Fruit fly (Drosophila melanogaster) whole organism, embryonic: ENCODE measurements around the gene CG5157.

Experiments used
- ATbp ChIP-seq: fragments of 200-800 bp; sonication (Bioruptor generic); optimal IDR thresholded peaks from 2 replicates; lab custom pipeline; 2017; ENCODE audit warnings: missing biosample characterization, mild to moderate bottlenecking, missing genetic modification characterization, missing genetic modification reagents
- Abd-B ChIP-seq: fragments of 200-800 bp; sonication (Bioruptor generic); optimal IDR thresholded peaks from 2 replicates; lab custom pipeline; 2018; ENCODE audit warnings: missing biosample characterization, mild to moderate bottlenecking, missing genetic modification characterization, moderate library complexity
- Bteb2 ChIP-seq: fragments of 200-800 bp; sonication (Bioruptor generic); optimal IDR thresholded peaks from 2 replicates; lab custom pipeline; 2016; ENCODE audit warnings: missing biosample characterization, missing genetic modification characterization
- CG10267 ChIP-seq: fragments of 200-800 bp; sonication (Bioruptor generic); optimal IDR thresholded peaks from 2 replicates; lab custom pipeline; 2018; ENCODE audit warnings: missing biosample characterization, mild to moderate bottlenecking, missing genetic modification characterization, moderate library complexity
- CG10959 ChIP-seq: fragments of 200-800 bp; sonication (Bioruptor generic); IDR thresholded peaks from 2 replicates; pipeline ENCODE4 v1.3.6; 2022; ENCODE audit warnings: missing biosample characterization, missing genetic modification characterization
- CG11085 ChIP-seq: fragments of 200-800 bp; sonication (Bioruptor generic); IDR thresholded peaks from 2 replicates; pipeline ENCODE4 v1.3.6; 2022; ENCODE audit warnings: missing biosample characterization, missing genetic modification characterization
- CG11093 ChIP-seq: fragments of 200-800 bp; sonication (Bioruptor generic); IDR thresholded peaks from 3 replicates; pipeline ENCODE4 v1.3.6; 2022; ENCODE audit warnings: missing biosample characterization, missing genetic modification characterization
- CG11247 ChIP-seq: fragments of 200-800 bp; sonication (Bioruptor generic); IDR thresholded peaks from 2 replicates; pipeline ENCODE4 v1.3.6; 2022; ENCODE audit warnings: missing biosample characterization, missing genetic modification characterization
- CG11695 ChIP-seq: fragments of 200-800 bp; sonication (Bioruptor generic); IDR thresholded peaks from 3 replicates; pipeline ENCODE4 v1.3.6; 2022; ENCODE audit warnings: missing biosample characterization, missing genetic modification characterization
- CG11696 ChIP-seq: fragments of 200-800 bp; sonication (Bioruptor generic); IDR thresholded peaks from 2 replicates; pipeline ENCODE4 v1.3.6; 2022; ENCODE audit warnings: missing biosample characterization, missing genetic modification characterization
- CG12659 ChIP-seq: fragments of 200-800 bp; sonication (Bioruptor generic); optimal IDR thresholded peaks from 3 replicates; lab custom pipeline; 2017; ENCODE audit warnings: mild to moderate bottlenecking, missing biosample characterization, missing genetic modification reagents, missing genetic modification characterization
- CG13775 ChIP-seq: fragments of 200-800 bp; sonication (Bioruptor generic); optimal IDR thresholded peaks from 3 replicates; lab custom pipeline; 2017; ENCODE audit warnings: missing biosample characterization, mild to moderate bottlenecking, missing genetic modification characterization
- CG14965 ChIP-seq: fragments of 200-800 bp; sonication (Bioruptor generic); optimal IDR thresholded peaks from 2 replicates; lab custom pipeline; 2016; ENCODE audit warnings: missing biosample characterization, missing genetic modification characterization, borderline replicate concordance
- CG15479 ChIP-seq: fragments of 200-800 bp; sonication (Bioruptor generic); optimal IDR thresholded peaks from 3 replicates; lab custom pipeline; 2019; ENCODE audit warnings: missing biosample characterization, mild to moderate bottlenecking, missing genetic modification characterization, moderate library complexity
- CG1647 ChIP-seq: fragments of 200-800 bp; sonication (Bioruptor generic); optimal IDR thresholded peaks from 3 replicates; lab custom pipeline; 2016; ENCODE audit warnings: missing biosample characterization, missing genetic modification characterization
- CG17359 ChIP-seq: fragments of 200-800 bp; sonication (Bioruptor generic); optimal IDR thresholded peaks from 3 replicates; lab custom pipeline; 2018; ENCODE audit warnings: missing biosample characterization, mild to moderate bottlenecking, missing genetic modification characterization, moderate library complexity
- CG17385 ChIP-seq: fragments of 200-800 bp; sonication (Bioruptor generic); optimal IDR thresholded peaks from 3 replicates; lab custom pipeline; 2018; ENCODE audit warnings: missing biosample characterization, mild to moderate bottlenecking, missing genetic modification characterization
- CG2116 ChIP-seq: fragments of 200-800 bp; sonication (Bioruptor generic); optimal IDR thresholded peaks from 3 replicates; lab custom pipeline; 2018; ENCODE audit warnings: missing biosample characterization, mild to moderate bottlenecking, missing genetic modification characterization
- CG3281 ChIP-seq: fragments of 200-800 bp; sonication (Bioruptor generic); optimal IDR thresholded peaks from 3 replicates; lab custom pipeline; 2017; ENCODE audit warnings: missing biosample characterization, mild to moderate bottlenecking, missing genetic modification characterization
- CG34224 ChIP-seq: fragments of 200-800 bp; sonication (Bioruptor generic); IDR thresholded peaks from 3 replicates; pipeline ENCODE4 v1.3.6; 2022; ENCODE audit warnings: missing biosample characterization, missing genetic modification characterization; ENCODE audit not compliant: partially characterized antibody
- CG3726 ChIP-seq: fragments of 200-800 bp; sonication (Bioruptor generic); IDR thresholded peaks from 3 replicates; pipeline ENCODE4, ENCODE4 v1.3.6; 2022; ENCODE audit warnings: missing biosample characterization, missing genetic modification characterization
- CG4328 ChIP-seq: fragments of 200-800 bp; sonication (Bioruptor generic); optimal IDR thresholded peaks from 3 replicates; lab custom pipeline; 2017; ENCODE audit warnings: missing biosample characterization, missing genetic modification reagents, missing genetic modification characterization
- CG7786 ChIP-seq: fragments of 200-800 bp; sonication (Bioruptor generic); optimal IDR thresholded peaks from 2 replicates; lab custom pipeline; 2016; ENCODE audit warnings: missing biosample characterization, missing genetic modification characterization
- CG8924 ChIP-seq: fragments of 200-800 bp; optimal IDR thresholded peaks from 3 replicates; lab custom pipeline; 2019; ENCODE audit warnings: missing biosample characterization, mild to moderate bottlenecking, missing genetic modification characterization, moderate library complexity
- HLH3B ChIP-seq: fragments of 200-800 bp; sonication (Bioruptor generic); IDR thresholded peaks from 2 replicates; pipeline ENCODE4 v1.3.6; 2022; ENCODE audit warnings: missing biosample characterization, missing genetic modification characterization
- Hsf ChIP-seq: fragments of 200-800 bp; sonication (Bioruptor generic); optimal IDR thresholded peaks from 3 replicates; lab custom pipeline; 2016; ENCODE audit warnings: missing biosample characterization, missing genetic modification characterization
- Jarid2 ChIP-seq: fragments of 200-800 bp; sonication (Bioruptor generic); optimal IDR thresholded peaks from 3 replicates; lab custom pipeline; 2017; ENCODE audit warnings: mild to moderate bottlenecking, missing biosample characterization, missing genetic modification reagents, missing genetic modification characterization
- Myb ChIP-seq: fragments of 200-800 bp; sonication (Bioruptor generic); optimal IDR thresholded peaks from 2 replicates; lab custom pipeline; 2016; ENCODE audit warnings: missing biosample characterization, missing genetic modification characterization
- Neu2 ChIP-seq: fragments of 200-800 bp; sonication (Bioruptor generic); optimal IDR thresholded peaks from 3 replicates; lab custom pipeline; 2016; ENCODE audit warnings: missing biosample characterization, missing genetic modification characterization, borderline replicate concordance
- Nf-YB ChIP-seq: fragments of 200-800 bp; sonication (Bioruptor generic); optimal IDR thresholded peaks from 3 replicates; lab custom pipeline; 2019; ENCODE audit warnings: missing biosample characterization, mild to moderate bottlenecking, missing genetic modification characterization, moderate library complexity
- Optix ChIP-seq: fragments of 200-800 bp; sonication (Bioruptor generic); IDR thresholded peaks from 3 replicates; pipeline ENCODE4 v1.3.6; 2022; ENCODE audit warnings: missing biosample characterization, missing genetic modification characterization
- Poxn ChIP-seq: fragments of 200-800 bp; sonication (Bioruptor generic); IDR thresholded peaks from 2 replicates; pipeline ENCODE4 v1.3.6; 2022; ENCODE audit warnings: missing biosample characterization, missing genetic modification characterization
- Ravus ChIP-seq: fragments of 200-800 bp; sonication (Bioruptor generic); IDR thresholded peaks from 2 replicates; pipeline ENCODE4 v1.3.6; 2022; ENCODE audit warnings: missing biosample characterization, missing genetic modification characterization
- Sox100B ChIP-seq: fragments of 200-800 bp; sonication (Bioruptor generic); optimal IDR thresholded peaks from 3 replicates; lab custom pipeline; 2018; ENCODE audit warnings: missing biosample characterization, mild to moderate bottlenecking, missing genetic modification characterization
- Sry-δ ChIP-seq: fragments of 200-800 bp; sonication (Bioruptor generic); optimal IDR thresholded peaks from 2 replicates; lab custom pipeline; 2016; ENCODE audit warnings: missing biosample characterization, missing genetic modification characterization
- bigmax ChIP-seq: fragments of 200-800 bp; sonication (Bioruptor generic); optimal IDR thresholded peaks from 2 replicates; lab custom pipeline; 2018; ENCODE audit warnings: missing biosample characterization, mild to moderate bottlenecking, missing genetic modification characterization
- fd64A ChIP-seq: fragments of 200-800 bp; sonication (Bioruptor generic); optimal IDR thresholded peaks from 3 replicates; lab custom pipeline; 2018; ENCODE audit warnings: missing biosample characterization, mild to moderate bottlenecking, missing genetic modification characterization
- grn ChIP-seq: fragments of 200-800 bp; sonication (Bioruptor generic); optimal IDR thresholded peaks from 3 replicates; lab custom pipeline; 2017; ENCODE audit warnings: missing biosample characterization, missing genetic modification characterization
- kni ChIP-seq: fragments of 200-800 bp; sonication (Bioruptor generic); optimal IDR thresholded peaks from 3 replicates; lab custom pipeline; 2017; ENCODE audit warnings: mild to moderate bottlenecking, missing biosample characterization, missing genetic modification reagents, missing genetic modification characterization
- lab ChIP-seq: fragments of 200-800 bp; sonication (Bioruptor generic); optimal IDR thresholded peaks from 3 replicates; lab custom pipeline; 2017; ENCODE audit warnings: missing biosample characterization, missing genetic modification characterization, mild to moderate bottlenecking, moderate library complexity, missing genetic modification reagents
- mld ChIP-seq: fragments of 200-800 bp; sonication (Bioruptor generic); IDR thresholded peaks from 3 replicates; pipeline ENCODE4 v1.3.6; 2022; ENCODE audit warnings: missing biosample characterization, missing genetic modification characterization; ENCODE audit not compliant: partially characterized antibody
- pita ChIP-seq: fragments of 200-800 bp; sonication (Bioruptor generic); optimal IDR thresholded peaks from 2 replicates; lab custom pipeline; 2017; ENCODE audit warnings: missing biosample characterization, mild to moderate bottlenecking, missing genetic modification characterization
- psq ChIP-seq: fragments of 200-800 bp; sonication (Bioruptor generic); optimal IDR thresholded peaks from 2 replicates; lab custom pipeline; 2017; ENCODE audit warnings: missing biosample characterization, missing genetic modification characterization
- pzg ChIP-seq: fragments of 200-800 bp; sonication (Bioruptor generic); optimal IDR thresholded peaks from 3 replicates; lab custom pipeline; 2018; ENCODE audit warnings: missing biosample characterization, mild to moderate bottlenecking, missing genetic modification characterization, moderate library complexity
- run ChIP-seq: fragments of 200-800 bp; sonication (Bioruptor generic); optimal IDR thresholded peaks from 3 replicates; lab custom pipeline; 2018; ENCODE audit warnings: missing biosample characterization, mild to moderate bottlenecking, missing genetic modification characterization
- scrt ChIP-seq: fragments of 200-800 bp; sonication (Bioruptor generic); optimal IDR thresholded peaks from 2 replicates; lab custom pipeline; 2018; ENCODE audit warnings: missing biosample characterization, mild to moderate bottlenecking, missing genetic modification characterization, moderate library complexity
- sim ChIP-seq: fragments of 200-800 bp; sonication (Bioruptor generic); IDR thresholded peaks from 2 replicates; pipeline ENCODE4 v1.3.6; 2022; ENCODE audit warnings: missing biosample characterization, missing genetic modification characterization
- slou ChIP-seq: fragments of 200-800 bp; sonication (Bioruptor generic); optimal IDR thresholded peaks from 3 replicates; lab custom pipeline; 2016; ENCODE audit warnings: missing biosample characterization, missing genetic modification characterization
- sna ChIP-seq: fragments of 200-800 bp; sonication (Bioruptor generic); IDR thresholded peaks from 2 replicates; pipeline ENCODE4 v1.3.6; 2022; ENCODE audit warnings: missing biosample characterization, missing genetic modification characterization; ENCODE audit not compliant: partially characterized antibody
- sob ChIP-seq: fragments of 200-800 bp; sonication (Bioruptor generic); IDR thresholded peaks from 2 replicates; pipeline ENCODE4 v1.3.6; 2022; ENCODE audit warnings: missing biosample characterization, missing genetic modification characterization

Gene CG5157

DNA sequence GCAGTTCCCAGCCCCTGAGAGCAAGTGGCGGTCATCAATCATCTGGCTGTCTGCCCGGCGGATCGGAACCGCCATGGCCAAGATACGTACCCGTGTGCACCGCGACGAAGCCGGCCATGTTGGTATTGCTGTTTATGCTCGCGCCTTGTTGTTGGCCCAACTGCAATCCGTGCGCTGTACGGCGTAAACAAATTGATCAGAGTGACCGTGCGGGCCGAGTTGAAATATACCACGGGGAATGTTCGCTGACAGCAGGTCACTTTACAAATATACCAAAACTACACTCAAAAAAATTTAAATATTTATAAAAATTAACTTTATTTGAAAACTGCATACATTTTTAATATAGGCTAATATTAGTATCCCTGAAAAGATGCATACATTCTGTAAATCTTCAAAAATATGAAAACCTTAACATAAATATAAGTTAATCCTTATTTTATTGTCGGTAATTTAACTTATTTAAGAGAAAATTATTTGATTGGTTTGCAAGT lies 50.3 kb downstream of the CG5157 start, which contains the start of gene Tasp1 (continued):
- TF ChIP-seq sna (no peak), Optix (no peak), grn (GFP tag; lab: Kevin White, UChicago) (no peak), CG10267 (tag; lab: Kevin White, UChicago) (peak; percentile 70), mld (GFP tag; lab: Robert Waterston, UW) (no peak), Hsf (GFP tag; lab: Kevin White, UChicago) (peak; percentile 53), CG11695 (GFP tag; lab: Robert Waterston, UW) (peak; percentile 55; the same call in 2 of the 3 replicates), CG17385 (GFP tag; lab: Kevin White, UChicago) (peak; percentile 7), CG4328 (GFP tag; lab: Kevin White, UChicago) (no peak), slou (GFP tag; lab: Kevin White, UChicago) (no peak), lab (GFP tag; lab: Kevin White, UChicago) (peak; percentile 76), CG10959 (GFP tag; lab: Robert Waterston, UW) (0 out of 2 replicates have a peak, but pooled peaks have one; percentile 6), HLH3B (GFP tag; lab: Robert Waterston, UW) (peak; percentile 74), pzg (GFP tag; lab: Kevin White, UChicago) (peak; percentile 62), CG3726 (no peak), scrt (GFP tag; lab: Kevin White, UChicago) (no peak), CG2116 (GFP tag; lab: Kevin White, UChicago) (peak; percentile 51), CG1647 (GFP tag; lab: Kevin White, UChicago) (no peak), psq (GFP tag; lab: Kevin White, UChicago) (no peak), Jarid2 (GFP tag; lab: Kevin White, UChicago) (peak; percentile 34), CG17359 (tag; lab: Kevin White, UChicago) (peak; percentile 60), CG12659 (GFP tag; lab: Kevin White, UChicago) (peak; percentile 75), pita (GFP tag; lab: Kevin White, UChicago) (no peak), Myb (GFP tag; lab: Kevin White, UChicago) (no peak), run (tag; lab: Kevin White, UChicago) (no peak), CG13775 (GFP tag; lab: Kevin White, UChicago) (peak; percentile 49), Ravus (no peak), CG3281 (GFP tag; lab: Kevin White, UChicago) (peak; percentile 43), kni (no peak), Sry-δ (no peak), CG15479 (GFP tag; lab: Kevin White, UChicago) (no peak), sim (GFP tag; lab: Robert Waterston, UW) (peak; percentile 54; the same call in 1 of the 2 replicates), CG11085 (no peak; the same call in 1 of the 2 replicates), CG34224 (no peak; the same call in 2 of the 3 replicates), CG11247 (GFP tag; lab: Robert Waterston, UW) (peak; percentile 57; the same call in 1 of the 2 replicates), CG11093 (GFP tag; lab: Robert Waterston, UW) (no peak), CG11696 (GFP tag; lab: Robert Waterston, UW) (no peak), Nf-YB (GFP tag; lab: Kevin White, UChicago) (peak; percentile 25), Sox100B (peak; percentile 54), fd64A (GFP tag; lab: Kevin White, UChicago) (no peak), CG7786 (GFP tag; lab: Kevin White, UChicago) (no peak), ATbp (GFP tag; lab: Kevin White, UChicago) (no peak), Poxn (GFP tag; lab: Robert Waterston, UW) (no peak), CG8924 (tag; lab: Kevin White, UChicago) (peak; percentile 78), Abd-B (GFP tag; lab: Kevin White, UChicago) (no peak), bigmax (GFP tag; lab: Kevin White, UChicago) (no peak), Bteb2 (no peak), Neu2 (GFP tag; lab: Kevin White, UChicago) (no peak), CG14965 (GFP tag; lab: Kevin White, UChicago) (no peak), sob (GFP tag; lab: Robert Waterston, UW) (peak; percentile 75)
